Worm (Caenorhabditis elegans) whole organism, L3 larva: ENCODE results near the gene F49F1.18.

ENCODE experiments used
- R02D3.7 ChIP-seq: fragments of 150-350 bp; optimal IDR thresholded peaks from 2 replicates; lab custom pipeline; 2014; ENCODE audit warnings: missing biosample characterization, missing genetic modification characterization
- egl-5 ChIP-seq: fragments of 150-350 bp; optimal IDR thresholded peaks from 2 replicates; lab custom pipeline; 2017; ENCODE audit warnings: missing biosample characterization, missing genetic modification reagents, missing genetic modification characterization, inconsistent platforms
- elt-2 ChIP-seq: sonication (generic microtip); optimal IDR thresholded peaks from 2 replicates; lab custom pipeline; 2016; ENCODE audit warnings: missing genetic modification reagents, mild to moderate bottlenecking, missing genetic modification characterization, missing compliant biosample characterization
- elt-3 ChIP-seq, 3 experiments: fragments of 150-350 bp in 1 of 3; sonication (generic microtip) in 2 of 3; optimal IDR thresholded peaks; 2 replicates in 2 of 3; 4 replicates in 1 of 3; lab custom pipeline; 2014 to 2017; ENCODE audit warnings: missing biosample characterization in 3 of 3, missing genetic modification characterization in 3 of 3
- hmg-11 ChIP-seq: sonication (generic microtip); optimal IDR thresholded peaks from 2 replicates; lab custom pipeline; 2016; ENCODE audit warnings: missing genetic modification characterization, missing compliant biosample characterization
- lin-15B ChIP-seq: fragments of 150-350 bp; optimal IDR thresholded peaks from 2 replicates; lab custom pipeline; 2014; ENCODE audit warnings: missing biosample characterization, missing genetic modification characterization
- nhr-76 ChIP-seq: fragments of 150-350 bp; sonication (generic microtip); optimal IDR thresholded peaks from 5 replicates; lab custom pipeline; 2014; ENCODE audit warnings: missing biosample characterization, missing genetic modification characterization
- snpc-4 ChIP-seq: fragments of 150-350 bp; optimal IDR thresholded peaks from 2 replicates; lab custom pipeline; 2014; ENCODE audit warnings: missing biosample characterization, missing genetic modification characterization
- tbx-2 ChIP-seq: sonication (generic microtip); optimal IDR thresholded peaks from 2 replicates; lab custom pipeline; 2016; ENCODE audit warnings: mild to moderate bottlenecking, missing genetic modification characterization, missing compliant biosample characterization
- unc-62 ChIP-seq: fragments of 150-350 bp; sonication (generic microtip); optimal IDR thresholded peaks from 4 replicates; lab custom pipeline; 2014; ENCODE audit warnings: missing biosample characterization, missing genetic modification reagents, missing genetic modification characterization

Gene F49F1.18

DNA sequence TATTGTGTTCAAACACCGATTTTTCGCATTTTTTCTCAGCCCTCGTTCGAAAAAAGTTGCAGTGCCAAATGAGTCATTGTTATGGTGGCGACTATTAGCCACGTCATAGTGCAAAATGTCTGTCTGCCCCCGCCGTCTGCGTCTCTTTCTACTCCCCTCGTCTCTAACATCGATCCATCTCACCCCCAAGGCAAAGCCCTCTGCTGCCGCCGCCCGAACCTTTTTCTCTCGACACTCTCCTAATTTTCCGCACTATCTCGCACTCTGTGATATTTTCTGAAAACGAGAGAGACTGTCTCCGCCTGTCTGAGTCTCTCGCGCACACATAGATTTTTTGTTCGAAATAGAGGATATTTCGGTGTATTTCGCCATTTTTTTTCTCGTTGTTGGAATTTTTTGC, 47.1 kb downstream of the F49F1.18 start (continued):
- TF ChIP-seq tbx-2 (tag; lab: Kevin White, UChicago) = peak; percentile 42
- no peak for TF ChIP-seq elt-3 (tag; optimal IDR thresholded peaks at IDR 0.05; lab: Kevin White, UChicago)
- peak; percentile 58 for TF ChIP-seq elt-2 (tag; lab: Kevin White, UChicago)
- peak; percentile 47 for TF ChIP-seq lin-15B
- peak; percentile 34 for TF ChIP-seq unc-62 (GFP tag; lab: Kevin White, UChicago)
- TF ChIP-seq snpc-4 (tag; lab: Kevin White, UChicago) = peak; percentile 62
- peak; percentile 10 for TF ChIP-seq egl-5 (tag; lab: Kevin White, UChicago)
- TF ChIP-seq R02D3.7 (tag; lab: Kevin White, UChicago) = peak; percentile 66
- no peak for TF ChIP-seq nhr-76
- peak; percentile 94 for TF ChIP-seq hmg-11 (tag; lab: Kevin White, UChicago)
- TF ChIP-seq, all 47 proteins: peak for 20
